Fruit fly (Drosophila melanogaster) whole organism, embryonic: ENCODE data around the gene CG8173.

ENCODE experiments used
- CG10979 ChIP-seq: fragments of 200-800 bp; sonication (Bioruptor generic); optimal IDR thresholded peaks from 2 replicates; lab custom pipeline; 2018; ENCODE audit warnings: missing biosample characterization, mild to moderate bottlenecking, missing genetic modification characterization, moderate library complexity
- CG11560 ChIP-seq: fragments of 200-800 bp; sonication (Bioruptor generic); IDR thresholded peaks from 3 replicates; pipeline ENCODE4 v1.3.6; 2022; ENCODE audit warnings: missing biosample characterization, missing genetic modification characterization
- CG13287 ChIP-seq: fragments of 200-800 bp; sonication (Bioruptor generic); IDR thresholded peaks from 2 replicates; pipeline ENCODE4 v1.3.6; 2022; ENCODE audit warnings: missing biosample characterization, missing genetic modification characterization; ENCODE audit not compliant: partially characterized antibody
- CG17568 ChIP-seq: fragments of 200-800 bp; sonication (Bioruptor generic); optimal IDR thresholded peaks from 2 replicates; lab custom pipeline; 2018; ENCODE audit warnings: missing biosample characterization, mild to moderate bottlenecking, missing genetic modification characterization, moderate library complexity
- CG17829 ChIP-seq: fragments of 200-800 bp; optimal IDR thresholded peaks from 2 replicates; lab custom pipeline; 2019; ENCODE audit warnings: missing biosample characterization, mild to moderate bottlenecking, missing genetic modification characterization, moderate library complexity
- CG1792 ChIP-seq: fragments of 200-800 bp; sonication (Bioruptor generic); optimal IDR thresholded peaks from 2 replicates; lab custom pipeline; 2016; ENCODE audit warnings: missing biosample characterization, missing genetic modification characterization
- CG18619 ChIP-seq: fragments of 200-800 bp; sonication (Bioruptor generic); optimal IDR thresholded peaks from 3 replicates; lab custom pipeline; 2017; ENCODE audit warnings: missing biosample characterization, mild to moderate bottlenecking, missing genetic modification characterization
- CG2199 ChIP-seq: fragments of 200-800 bp; sonication (Bioruptor generic); IDR thresholded peaks from 3 replicates; pipeline ENCODE4 v1.3.6; 2022; ENCODE audit warnings: missing biosample characterization, missing genetic modification characterization
- CG2889 ChIP-seq: fragments of 200-800 bp; sonication (Bioruptor generic); IDR thresholded peaks from 3 replicates; pipeline ENCODE4 v1.3.6; 2022; ENCODE audit warnings: missing biosample characterization, missing genetic modification characterization
- CG30431 ChIP-seq: fragments of 200-800 bp; sonication (Bioruptor generic); optimal IDR thresholded peaks from 2 replicates; lab custom pipeline; 2017; ENCODE audit warnings: missing biosample characterization, missing genetic modification characterization
- CG3838 ChIP-seq: fragments of 200-800 bp; sonication (Bioruptor generic); optimal IDR thresholded peaks from 3 replicates; lab custom pipeline; 2016; ENCODE audit warnings: missing biosample characterization, missing genetic modification characterization
- CG4617 ChIP-seq: fragments of 200-800 bp; sonication (Bioruptor generic); optimal IDR thresholded peaks from 3 replicates; lab custom pipeline; 2016; ENCODE audit warnings: missing biosample characterization, missing genetic modification characterization, borderline replicate concordance
- CG9609 ChIP-seq: fragments of 200-800 bp; sonication (Bioruptor generic); optimal IDR thresholded peaks from 3 replicates; lab custom pipeline; 2016; ENCODE audit warnings: missing biosample characterization, missing genetic modification characterization
- CG9932 ChIP-seq: fragments of 200-800 bp; sonication (Bioruptor generic); IDR thresholded peaks from 2 replicates; pipeline ENCODE4 v1.3.6; 2022; ENCODE audit warnings: missing biosample characterization, missing genetic modification characterization
- D ChIP-seq, 2 experiments: fragments of 200-800 bp in 1 of 2; fragments of >200 bp in 1 of 2; sonication (Bioruptor generic) in 1 of 2; optimal IDR thresholded peaks; 2 replicates in 1 of 2; 3 replicates in 1 of 2; lab custom pipeline; 2017; ENCODE audit warnings: mild to moderate bottlenecking in 1 of 2, missing biosample characterization in 1 of 2, missing genetic modification characterization in 1 of 2, missing genetic modification reagents in 1 of 2
- Dbx ChIP-seq: fragments of 200-800 bp; sonication (Bioruptor generic); IDR thresholded peaks from 3 replicates; pipeline ENCODE4 v1.3.6; 2022; ENCODE audit warnings: missing biosample characterization, missing genetic modification characterization
- Deaf1 ChIP-seq: fragments of 200-800 bp; optimal IDR thresholded peaks from 3 replicates; lab custom pipeline; 2019; ENCODE audit warnings: missing biosample characterization, mild to moderate bottlenecking, missing genetic modification characterization, moderate library complexity
- Dip2 ChIP-seq: fragments of 200-800 bp; sonication (Bioruptor generic); IDR thresholded peaks from 2 replicates; pipeline ENCODE4 v1.3.6; 2022; ENCODE audit warnings: missing biosample characterization, missing genetic modification characterization
- Drgx ChIP-seq: fragments of 200-800 bp; sonication (Bioruptor generic); IDR thresholded peaks from 2 replicates; pipeline ENCODE4 v1.3.6; 2022; ENCODE audit warnings: missing biosample characterization, missing genetic modification characterization
- ERR ChIP-seq: fragments of 200-800 bp; sonication (Bioruptor generic); optimal IDR thresholded peaks from 2 replicates; lab custom pipeline; 2016; ENCODE audit warnings: missing biosample characterization, missing genetic modification characterization
- Ets65A ChIP-seq: fragments of 200-800 bp; sonication (Bioruptor generic); peaks from one replicate; lab custom pipeline; 2016; ENCODE audit warnings: missing biosample characterization, missing genetic modification characterization
- Fer2 ChIP-seq: fragments of 200-800 bp; sonication (Bioruptor generic); optimal IDR thresholded peaks from 2 replicates; lab custom pipeline; 2018; ENCODE audit warnings: missing biosample characterization, mild to moderate bottlenecking, missing genetic modification characterization, moderate library complexity
- Med ChIP-seq: fragments of 200-800 bp; sonication (Bioruptor generic); peaks from one replicate; lab custom pipeline; 2016; ENCODE audit warnings: missing biosample characterization, missing genetic modification characterization, mild to moderate bottlenecking, inconsistent platforms, moderate library complexity
- Nf-YB ChIP-seq: fragments of 200-800 bp; sonication (Bioruptor generic); optimal IDR thresholded peaks from 3 replicates; lab custom pipeline; 2019; ENCODE audit warnings: missing biosample characterization, mild to moderate bottlenecking, missing genetic modification characterization, moderate library complexity
- PHDP ChIP-seq: fragments of 200-800 bp; sonication (Bioruptor generic); optimal IDR thresholded peaks from 3 replicates; lab custom pipeline; 2018; ENCODE audit warnings: missing biosample characterization, mild to moderate bottlenecking, missing genetic modification characterization, moderate library complexity
- Six4 ChIP-seq: fragments of 200-800 bp; sonication (Bioruptor generic); optimal IDR thresholded peaks from 2 replicates; lab custom pipeline; 2016; ENCODE audit warnings: missing biosample characterization, missing genetic modification characterization
- Taf1 ChIP-seq: fragments of 200-800 bp; sonication (Bioruptor generic); IDR thresholded peaks from 2 replicates; pipeline ENCODE4 v1.3.6; 2022; ENCODE audit warnings: missing biosample characterization, missing genetic modification characterization
- Xbp1 ChIP-seq: fragments of 200-800 bp; sonication (Bioruptor generic); optimal IDR thresholded peaks from 3 replicates; lab custom pipeline; 2016; ENCODE audit warnings: missing biosample characterization, mild to moderate bottlenecking, missing genetic modification characterization
- ac ChIP-seq: fragments of 200-800 bp; sonication (Bioruptor generic); optimal IDR thresholded peaks from 3 replicates; lab custom pipeline; 2017; ENCODE audit warnings: missing biosample characterization, mild to moderate bottlenecking, missing genetic modification characterization
- bowl ChIP-seq: fragments of 200-800 bp; sonication (Bioruptor generic); IDR thresholded peaks from 2 replicates; pipeline ENCODE4 v1.3.6; 2022; ENCODE audit warnings: missing biosample characterization, missing genetic modification characterization
- bsh ChIP-seq, 2 experiments: fragments of 200-800 bp; sonication (Bioruptor generic); optimal IDR thresholded peaks; 2 replicates each; lab custom pipeline; 2017 to 2018; ENCODE audit warnings: mild to moderate bottlenecking in 2 of 2, missing biosample characterization in 2 of 2, missing genetic modification characterization in 2 of 2, moderate library complexity in 1 of 2
- cas ChIP-seq: fragments of 200-800 bp; sonication (Bioruptor generic); IDR thresholded peaks from 2 replicates; pipeline ENCODE4 v1.3.6; 2022; ENCODE audit warnings: missing biosample characterization, missing genetic modification characterization
- chinmo ChIP-seq: fragments of 200-800 bp; sonication (Bioruptor generic); IDR thresholded peaks from 4 replicates; pipeline ENCODE4 v1.3.6; 2022; ENCODE audit warnings: missing biosample characterization, missing genetic modification characterization; ENCODE audit not compliant: partially characterized antibody
- chm ChIP-seq: fragments of 200-800 bp; sonication (Bioruptor generic); IDR thresholded peaks from 2 replicates; pipeline ENCODE4 v1.3.6; 2022; ENCODE audit warnings: missing biosample characterization, missing genetic modification characterization
- crol ChIP-seq: fragments of 200-800 bp; sonication (Bioruptor generic); IDR thresholded peaks from 2 replicates; pipeline ENCODE4 v1.3.6; 2022; ENCODE audit warnings: missing biosample characterization, missing genetic modification characterization
- dmrt11E ChIP-seq: fragments of 200-800 bp; sonication (Bioruptor generic); optimal IDR thresholded peaks from 3 replicates; lab custom pipeline; 2018; ENCODE audit warnings: missing biosample characterization, mild to moderate bottlenecking, missing genetic modification characterization, moderate library complexity
- fru ChIP-seq: fragments of >200 bp; optimal IDR thresholded peaks from 2 replicates; lab custom pipeline; 2017
- grau ChIP-seq: fragments of 200-800 bp; optimal IDR thresholded peaks from 3 replicates; lab custom pipeline; 2019; ENCODE audit warnings: missing biosample characterization, mild to moderate bottlenecking, missing genetic modification characterization, moderate library complexity
- inv ChIP-seq: fragments of 200-800 bp; sonication (Bioruptor generic); IDR thresholded peaks from 2 replicates; pipeline ENCODE4 v1.3.6; 2022; ENCODE audit warnings: missing biosample characterization, missing genetic modification characterization; ENCODE audit not compliant: partially characterized antibody
- kni ChIP-seq: fragments of 200-800 bp; sonication (Bioruptor generic); optimal IDR thresholded peaks from 3 replicates; lab custom pipeline; 2017; ENCODE audit warnings: mild to moderate bottlenecking, missing biosample characterization, missing genetic modification reagents, missing genetic modification characterization
- sc ChIP-seq, 3 experiments: fragments of >200 bp in 2 of 3; fragments of 200-800 bp in 1 of 3; sonication (Bioruptor generic) in 1 of 3; optimal IDR thresholded peaks; 2 replicates in 2 of 3; 3 replicates in 1 of 3; lab custom pipeline; 2017; ENCODE audit warnings: mild to moderate bottlenecking in 1 of 3, missing biosample characterization in 1 of 3, missing genetic modification characterization in 1 of 3, missing genetic modification reagents in 1 of 3
- scrt ChIP-seq: fragments of 200-800 bp; sonication (Bioruptor generic); optimal IDR thresholded peaks from 2 replicates; lab custom pipeline; 2018; ENCODE audit warnings: missing biosample characterization, mild to moderate bottlenecking, missing genetic modification characterization, moderate library complexity
- sug ChIP-seq: fragments of 200-800 bp; optimal IDR thresholded peaks from 2 replicates; lab custom pipeline; 2019; ENCODE audit warnings: missing biosample characterization, mild to moderate bottlenecking, missing genetic modification characterization, moderate library complexity
- trem ChIP-seq: fragments of 200-800 bp; optimal IDR thresholded peaks from 3 replicates; lab custom pipeline; 2019; ENCODE audit warnings: missing biosample characterization, mild to moderate bottlenecking, missing genetic modification characterization, moderate library complexity
- tup ChIP-seq: fragments of 200-800 bp; sonication (Bioruptor generic); optimal IDR thresholded peaks from 2 replicates; lab custom pipeline; 2016; ENCODE audit warnings: missing biosample characterization, mild to moderate bottlenecking, missing genetic modification characterization, moderate library complexity
- zen2 ChIP-seq: fragments of 200-800 bp; sonication (Bioruptor generic); IDR thresholded peaks from 3 replicates; pipeline ENCODE4 v1.3.6; 2022; ENCODE audit warnings: missing biosample characterization, missing genetic modification characterization; ENCODE audit not compliant: partially characterized antibody
- zf30C ChIP-seq: fragments of 200-800 bp; sonication (Bioruptor generic); optimal IDR thresholded peaks from 3 replicates; lab custom pipeline; 2018; ENCODE audit warnings: missing biosample characterization, mild to moderate bottlenecking, missing genetic modification characterization

Gene CG8173

DNA sequence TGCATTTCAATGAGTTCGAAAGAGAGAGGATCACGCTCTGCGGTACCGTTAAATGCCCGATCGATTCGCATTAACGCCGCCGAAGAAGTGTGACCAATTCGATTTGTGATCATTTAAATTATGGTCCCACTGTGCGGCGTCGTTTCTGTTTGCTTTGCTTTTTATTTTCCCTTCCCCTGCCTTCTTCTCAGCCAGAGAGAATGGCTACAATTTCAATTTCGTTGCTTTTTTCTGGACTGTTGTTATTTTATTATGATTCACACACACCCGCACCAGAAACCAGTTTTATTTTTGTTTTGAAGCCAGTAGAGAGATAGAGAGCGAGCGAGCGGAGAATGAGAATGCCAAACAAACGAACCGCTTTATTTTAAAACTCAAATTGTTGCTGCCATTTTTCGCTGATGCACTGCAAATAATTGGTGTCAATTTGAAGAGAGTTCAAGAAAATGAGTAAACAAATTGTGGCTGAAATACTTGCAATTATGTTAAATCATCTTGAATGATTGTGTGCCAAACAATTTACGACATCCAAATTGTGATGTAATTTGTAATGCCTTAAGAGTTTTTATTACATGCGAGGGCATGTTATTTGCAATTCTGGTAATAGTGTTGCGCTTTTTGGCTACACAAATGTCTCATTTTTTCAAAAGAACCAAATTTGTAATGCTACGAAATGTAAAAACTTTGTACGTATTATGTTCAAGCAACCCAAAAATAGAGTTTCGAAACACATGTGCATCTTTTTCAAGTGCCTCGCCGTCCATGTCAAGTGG, 33.3 kb upstream of the CG8173 start (continued):
- no peak for TF ChIP-seq sug (tag; lab: Kevin White, UChicago)
- TF ChIP-seq CG17829 (tag; lab: Kevin White, UChicago), result peak; percentile 40
- peak; percentile 26 for TF ChIP-seq CG9609 (GFP tag; lab: Kevin White, UChicago)
- TF ChIP-seq CG13287 (GFP tag; lab: Robert Waterston, UW), result peak; percentile 45
- TF ChIP-seq bsh (GFP tag; optimal IDR thresholded peaks at IDR 0.05; lab: Kevin White, UChicago), result peak; percentile 45 to 55
- TF ChIP-seq, all 482 proteins: peak for 178

DNA sequence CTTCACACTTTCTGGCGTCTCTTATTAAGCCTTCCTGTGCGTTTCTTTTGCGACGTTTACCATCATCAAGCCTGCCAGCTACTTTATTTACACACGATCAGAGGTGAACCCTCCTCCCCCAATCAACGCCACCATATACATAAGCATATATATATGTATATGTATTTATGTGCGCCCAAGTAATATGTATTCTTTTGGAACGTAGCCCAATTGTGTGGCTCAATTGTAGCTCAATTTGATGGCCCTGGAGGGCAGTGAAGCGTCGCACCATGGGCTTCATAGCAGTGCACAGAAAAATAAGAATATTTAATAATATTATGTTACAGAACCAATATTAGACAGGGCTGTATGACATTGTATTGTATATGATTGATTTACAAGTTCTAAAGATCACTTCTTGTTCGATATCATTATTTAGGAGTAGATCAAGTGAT, 32.4 kb upstream of the CG8173 start:
- TF ChIP-seq Xbp1 (GFP tag; lab: Kevin White, UChicago) (no peak), Deaf1 (tag; lab: Kevin White, UChicago) (no peak), Taf1 (GFP tag; lab: Robert Waterston, UW) (no peak), Nf-YB (no peak), dmrt11E (tag; lab: Kevin White, UChicago) (peak; percentile 2), bowl (GFP tag; lab: Robert Waterston, UW) (no peak), CG9932 (GFP tag; lab: Robert Waterston, UW) (no peak), Fer2 (no peak), CG4617 (GFP tag; lab: Kevin White, UChicago) (no peak), Six4 (GFP tag; lab: Kevin White, UChicago) (no peak), Drgx (GFP tag; lab: Robert Waterston, UW) (no peak), fru (no peak), inv (no peak), PHDP (tag; lab: Kevin White, UChicago) (no peak), Dbx (no peak), crol (GFP tag; lab: Robert Waterston, UW) (peak; percentile 37), kni (GFP tag; lab: Kevin White, UChicago) (no peak), CG2199 (GFP tag; lab: Robert Waterston, UW) (peak; percentile 19; the same call in 1 of the 3 replicates), CG1792 (GFP tag; lab: Kevin White, UChicago) (no peak), CG2889 (GFP tag; lab: Robert Waterston, UW) (no peak), ac (GFP tag; lab: Kevin White, UChicago) (no peak), D (optimal IDR thresholded peaks at IDR 0.05; lab: Kevin White, UChicago) (no peak), D (GFP tag; optimal IDR thresholded peaks at IDR 0.05; lab: Kevin White, UChicago) (no peak), chinmo (GFP tag; lab: Robert Waterston, UW) (0 out of 4 replicates have a peak, but pooled peaks have one; percentile 17), Dip2 (no peak), Ets65A (peak; percentile 46), ERR (GFP tag; lab: Kevin White, UChicago) (no peak), CG3838 (no peak), sc (optimal IDR thresholded peaks at IDR 0.05; lab: Kevin White, UChicago) (no peak), sc (GFP tag; optimal IDR thresholded peaks at IDR 0.05; lab: Kevin White, UChicago) (no peak), cas (GFP tag; lab: Robert Waterston, UW) (no peak), CG30431 (no peak), trem (tag; lab: Kevin White, UChicago) (no peak), tup (GFP tag; lab: Kevin White, UChicago) (no peak), zen2 (no peak), scrt (no peak), grau (tag; lab: Kevin White, UChicago) (no peak), CG17568 (GFP tag; lab: Kevin White, UChicago) (no peak), CG10979 (tag; lab: Kevin White, UChicago) (no peak), CG11560 (tag; lab: Robert Waterston, UW) (no peak), Med (GFP tag; lab: Kevin White, UChicago) (peak; percentile 68), CG18619 (no peak), chm (GFP tag; lab: Robert Waterston, UW) (0 out of 2 replicates have a peak, but pooled peaks have one; percentile 15), zf30C (GFP tag; lab: Kevin White, UChicago) (peak; percentile 3)
